Worm (Caenorhabditis elegans): Measurements from ENCODE around the gene amt-2.

ce11 chrIV:13042091-13042490, at the start of gene amt-2:
- TF ChIP-seq unc-86 (tag; optimal IDR thresholded peaks at IDR 0.05) (no peak), dve-1 (tag; optimal IDR thresholded peaks at IDR 0.05) (no peak), madf-2 (tag; optimal IDR thresholded peaks at IDR 0.05) (no peak), fkh-10 (GFP tag; optimal IDR thresholded peaks at IDR 0.05) (no peak), ceh-19 (GFP tag; optimal IDR thresholded peaks at IDR 0.05) (no peak)

Data from whole organism, late embryonic.